Worm (Caenorhabditis elegans) whole organism, midembryonic: ENCODE measurements around the gene spp-9.

ENCODE experiments used
- T22C8.4 ChIP-seq: fragments of 200-800 bp; sonication (Bioruptor generic); IDR thresholded peaks from 2 replicates; pipeline ENCODE4 v1.3.6; 2022; ENCODE audit warnings: missing genetic modification characterization, missing compliant biosample characterization
- cog-1 ChIP-seq: sonication (generic microtip); optimal IDR thresholded peaks from 2 replicates; lab custom pipeline; 2016; ENCODE audit warnings: missing genetic modification characterization, missing compliant biosample characterization
- flt-1 ChIP-seq: fragments of 200-800 bp; sonication (Bioruptor generic); IDR thresholded peaks from 2 replicates; pipeline ENCODE4 v1.3.6; 2022; ENCODE audit warnings: missing genetic modification characterization, missing compliant biosample characterization
- klf-2 ChIP-seq: fragments of 200-800 bp; sonication (Bioruptor generic); conservative IDR thresholded peaks from 2 replicates; pipeline ENCODE4 v1.3.6; 2022; ENCODE audit warnings: missing genetic modification reagents, missing genetic modification characterization, missing compliant biosample characterization
- med-1 ChIP-seq: sonication (generic microtip); optimal IDR thresholded peaks from 2 replicates; lab custom pipeline; 2017; ENCODE audit warnings: missing genetic modification characterization, mild to moderate bottlenecking, missing compliant biosample characterization, antibody characterized with exemption, missing genetic modification reagents; ENCODE audit not compliant: insufficient read depth
- ref-1 ChIP-seq: fragments of 200-800 bp; sonication (Bioruptor generic); conservative IDR thresholded peaks from 2 replicates; pipeline ENCODE4 v1.3.6; 2022; ENCODE audit warnings: missing genetic modification reagents, missing genetic modification characterization, missing compliant biosample characterization
- tab-1 ChIP-seq: fragments of 200-800 bp; sonication (Bioruptor generic); IDR thresholded peaks from 2 replicates; pipeline ENCODE4 v1.3.6; 2022; ENCODE audit warnings: missing genetic modification characterization, missing compliant biosample characterization
- ztf-23 ChIP-seq: fragments of 200-800 bp; sonication (Bioruptor generic); IDR thresholded peaks from 2 replicates; pipeline ENCODE4 v1.3.6; 2022; ENCODE audit warnings: missing genetic modification reagents, missing genetic modification characterization, missing compliant biosample characterization
- ztf-29 ChIP-seq: fragments of 200-800 bp; sonication (Bioruptor generic); IDR thresholded peaks from 2 replicates; pipeline ENCODE4 v1.3.6; 2022; ENCODE audit warnings: missing genetic modification reagents, missing genetic modification characterization, missing compliant biosample characterization

ce11 chrX:11511231-11511630, 23.6 kb downstream of the spp-9 start, which contains the start of gene ccdc-149:
- no peak for TF ChIP-seq flt-1 (GFP tag; lab: Robert Waterston, UW)
- no peak for TF ChIP-seq ztf-23 (GFP tag; lab: Robert Waterston, UW)
- no peak for TF ChIP-seq ref-1 (GFP tag; lab: Robert Waterston, UW)
- TF ChIP-seq cog-1 = no peak
- TF ChIP-seq T22C8.4 = no peak
- TF ChIP-seq ztf-29 (GFP tag; lab: Robert Waterston, UW) = no peak
- TF ChIP-seq tab-1 = no peak
- no peak for TF ChIP-seq klf-2 (GFP tag; lab: Robert Waterston, UW)
- no peak for TF ChIP-seq med-1
